Worm (Caenorhabditis elegans) whole organism, late embryonic: Measurements from ENCODE around the gene rpb-11.

Experiments used
- C08G9.2 ChIP-seq: sonication (generic microtip); optimal IDR thresholded peaks from 2 replicates; lab custom pipeline; 2016; ENCODE audit warnings: mild to moderate bottlenecking, missing genetic modification characterization, moderate library complexity, missing compliant biosample characterization
- F13H6.1 ChIP-seq: sonication (generic microtip); optimal IDR thresholded peaks from 2 replicates; lab custom pipeline; 2016; ENCODE audit warnings: missing genetic modification characterization, missing compliant biosample characterization
- K02D7.2 ChIP-seq: sonication (generic microtip); optimal IDR thresholded peaks from 2 replicates; lab custom pipeline; 2017; ENCODE audit warnings: mild to moderate bottlenecking, missing genetic modification characterization, missing compliant biosample characterization
- Y22D7AL.16 ChIP-seq: sonication (generic microtip); optimal IDR thresholded peaks from 2 replicates; lab custom pipeline; 2016; ENCODE audit warnings: missing genetic modification characterization, missing compliant biosample characterization
- ahr-1 ChIP-seq: sonication (generic microtip); optimal IDR thresholded peaks from 2 replicates; lab custom pipeline; 2016; ENCODE audit warnings: missing genetic modification characterization, missing compliant biosample characterization
- ceh-14 ChIP-seq: sonication (generic microtip); optimal IDR thresholded peaks from 2 replicates; lab custom pipeline; 2016; ENCODE audit warnings: missing genotype, missing genetic modification characterization, missing compliant biosample characterization
- ceh-18 ChIP-seq: sonication (generic microtip); optimal IDR thresholded peaks from 2 replicates; lab custom pipeline; 2016; ENCODE audit warnings: missing genetic modification characterization, missing compliant biosample characterization
- ceh-31 ChIP-seq: sonication (generic microtip); optimal IDR thresholded peaks from 2 replicates; lab custom pipeline; 2016; ENCODE audit warnings: missing genetic modification characterization, missing compliant biosample characterization
- ceh-34 ChIP-seq: sonication (generic microtip); optimal IDR thresholded peaks from 2 replicates; lab custom pipeline; 2016; ENCODE audit warnings: mild to moderate bottlenecking, missing genetic modification characterization, missing compliant biosample characterization
- ceh-48 ChIP-seq: sonication (generic microtip); optimal IDR thresholded peaks from 2 replicates; lab custom pipeline; 2016; ENCODE audit warnings: missing genetic modification characterization, inconsistent platforms, missing compliant biosample characterization
- dve-1 ChIP-seq: sonication (generic microtip); optimal IDR thresholded peaks from 2 replicates; lab custom pipeline; 2017; ENCODE audit warnings: antibody characterized with exemption, mild to moderate bottlenecking, missing genetic modification characterization, missing compliant biosample characterization
- elt-2 ChIP-seq: sonication (generic microtip); optimal IDR thresholded peaks from 2 replicates; lab custom pipeline; 2016; ENCODE audit warnings: missing genetic modification reagents, missing genetic modification characterization, missing compliant biosample characterization
- ets-4 ChIP-seq: sonication (generic microtip); optimal IDR thresholded peaks from 2 replicates; lab custom pipeline; 2016; ENCODE audit warnings: missing genetic modification characterization, missing compliant biosample characterization
- hlh-30 ChIP-seq: sonication (generic microtip); optimal IDR thresholded peaks from 2 replicates; lab custom pipeline; 2017; ENCODE audit warnings: antibody characterized with exemption, missing genetic modification characterization, missing compliant biosample characterization; ENCODE audit not compliant: insufficient read depth
- lim-6 ChIP-seq: sonication (generic microtip); optimal IDR thresholded peaks from 2 replicates; lab custom pipeline; 2016; ENCODE audit warnings: missing genetic modification characterization, missing compliant biosample characterization
- nfya-1 ChIP-seq: sonication (generic microtip); optimal IDR thresholded peaks from 2 replicates; lab custom pipeline; 2017; ENCODE audit warnings: missing genetic modification characterization, mild to moderate bottlenecking, missing compliant biosample characterization, antibody characterized with exemption, moderate library complexity
- pag-3 ChIP-seq: sonication (generic microtip); optimal IDR thresholded peaks from 2 replicates; lab custom pipeline; 2016; ENCODE audit warnings: missing compliant biosample characterization, missing genetic modification characterization, borderline replicate concordance
- pat-9 ChIP-seq: fragments of 200-800 bp; sonication (Bioruptor generic); optimal IDR thresholded peaks from 2 replicates; lab custom pipeline; 2018; ENCODE audit warnings: mild to moderate bottlenecking, missing genetic modification characterization, moderate library complexity, missing compliant biosample characterization
- pha-4 ChIP-seq: fragments of 150-350 bp; optimal IDR thresholded peaks from 2 replicates; lab custom pipeline; 2018; ENCODE audit warnings: missing biosample characterization, missing genetic modification reagents, missing genetic modification characterization
- pqm-1 ChIP-seq: sonication (generic microtip); optimal IDR thresholded peaks from 2 replicates; lab custom pipeline; 2016; ENCODE audit warnings: missing genetic modification characterization, missing compliant biosample characterization
- pros-1 ChIP-seq: fragments of 150-350 bp; optimal IDR thresholded peaks from 2 replicates; lab custom pipeline; 2014; ENCODE audit warnings: missing biosample characterization, missing genetic modification reagents, missing genetic modification characterization
- rnt-1 ChIP-seq: sonication (generic microtip); optimal IDR thresholded peaks from 2 replicates; lab custom pipeline; 2016; ENCODE audit warnings: missing genetic modification characterization, missing compliant biosample characterization
- sdc-2 ChIP-seq: sonication (generic microtip); optimal IDR thresholded peaks from 2 replicates; lab custom pipeline; 2016; ENCODE audit warnings: missing genotype, missing genetic modification characterization, missing compliant biosample characterization
- sox-2 ChIP-seq: fragments of 200-800 bp; sonication (Bioruptor generic); IDR thresholded peaks from 2 replicates; pipeline ENCODE4 v1.3.6; 2022; ENCODE audit warnings: missing genetic modification reagents, missing genetic modification characterization, missing compliant biosample characterization
- syd-9 ChIP-seq: sonication (generic microtip); optimal IDR thresholded peaks from 2 replicates; lab custom pipeline; 2016; ENCODE audit warnings: mild to moderate bottlenecking, missing genetic modification characterization, moderate library complexity, missing compliant biosample characterization
- tbx-2 ChIP-seq: sonication (generic microtip); optimal IDR thresholded peaks from 2 replicates; lab custom pipeline; 2016; ENCODE audit warnings: missing genetic modification characterization, missing compliant biosample characterization
- tbx-7 ChIP-seq: sonication (generic microtip); optimal IDR thresholded peaks from 2 replicates; lab custom pipeline; 2016; ENCODE audit warnings: missing genotype, missing genetic modification characterization, missing compliant biosample characterization
- unc-42 ChIP-seq: sonication (generic microtip); optimal IDR thresholded peaks from 2 replicates; lab custom pipeline; 2016; ENCODE audit warnings: missing genotype, missing genetic modification characterization, missing compliant biosample characterization
- unc-55 ChIP-seq: sonication (generic microtip); optimal IDR thresholded peaks from 2 replicates; lab custom pipeline; 2017; ENCODE audit warnings: missing biosample characterization, missing genetic modification reagents, missing genetic modification characterization
- ztf-16 ChIP-seq: sonication (generic microtip); optimal IDR thresholded peaks from 2 replicates; lab custom pipeline; 2017; ENCODE audit warnings: missing genetic modification characterization, missing compliant biosample characterization

rpb-11 gene

ce11 chrII:14037484-14038303, 22.2 kb upstream of the rpb-11 start:
- no peak for TF ChIP-seq ztf-16 (tag; lab: Kevin White, UChicago)
- peak; percentile 7 for TF ChIP-seq dve-1
- TF ChIP-seq, all 69 proteins: peak for 1

DNA sequence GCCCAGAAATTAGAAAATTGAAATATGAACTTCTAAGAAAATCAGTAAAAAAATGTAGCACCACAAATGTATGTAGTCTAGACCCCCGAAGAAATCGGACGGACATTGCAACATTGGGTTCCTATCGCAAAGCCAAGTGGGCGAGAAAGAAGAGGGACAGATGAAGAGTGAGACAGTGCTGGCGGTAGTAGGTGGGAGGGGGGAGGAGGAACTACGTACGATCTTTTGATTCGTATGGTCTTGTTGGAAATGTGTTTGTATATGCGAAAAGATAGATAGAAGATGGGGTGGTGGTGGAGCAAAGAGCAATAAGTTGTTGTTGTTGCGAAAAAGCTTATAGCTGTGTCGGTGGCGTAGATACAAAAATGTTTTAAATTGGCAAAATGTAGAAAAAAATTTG, 21.6 kb upstream of the rpb-11 start:
- peak; percentile 10 for TF ChIP-seq elt-2 (tag; lab: Kevin White, UChicago)
- peak; percentile 3 for TF ChIP-seq unc-55 (GFP tag; lab: Kevin White, UChicago)
- no peak for TF ChIP-seq tbx-7 (tag; lab: Kevin White, UChicago)
- TF ChIP-seq, all 69 proteins: peak for 2

- TF ChIP-seq unc-42 (tag; lab: Kevin White, UChicago) (no peak), tbx-2 (tag; lab: Kevin White, UChicago) (no peak), sox-2 (GFP tag; lab: Robert Waterston, UW) (no peak), Y22D7AL.16 (tag; lab: Kevin White, UChicago) (no peak), pha-4 (no peak), ceh-14 (tag; lab: Kevin White, UChicago) (no peak), sdc-2 (tag; lab: Kevin White, UChicago) (no peak)
- TF ChIP-seq, all 69 proteins: peak for 0
Measured at ce11 chrII:14039811-14040203, 20.1 kb upstream of the rpb-11 start.

ce11 chrII:14040204-14040842, 19.6 kb upstream of the rpb-11 start:
- peak; percentile 53 for TF ChIP-seq tbx-2 (tag; lab: Kevin White, UChicago)
- TF ChIP-seq pat-9 = peak; percentile 7
- TF ChIP-seq ceh-31 (tag; lab: Kevin White, UChicago) = peak; percentile 83
- no peak for TF ChIP-seq tbx-7 (tag; lab: Kevin White, UChicago)
- peak; percentile 67 for TF ChIP-seq rnt-1 (tag; lab: Kevin White, UChicago)
- TF ChIP-seq ceh-48 (tag; lab: Kevin White, UChicago) = no peak
- peak; percentile 36 for TF ChIP-seq ceh-14 (tag; lab: Kevin White, UChicago)
- peak; percentile 0 for TF ChIP-seq elt-2 (tag; lab: Kevin White, UChicago)
- TF ChIP-seq C08G9.2 (tag; lab: Kevin White, UChicago) = peak; percentile 14
- TF ChIP-seq pros-1 (tag; lab: Kevin White, UChicago) = peak; percentile 53
- peak; percentile 20 for TF ChIP-seq lim-6
- peak; percentile 46 for TF ChIP-seq ceh-34 (tag; lab: Kevin White, UChicago)
- TF ChIP-seq unc-55 (GFP tag; lab: Kevin White, UChicago) = peak; percentile 76
- no peak for TF ChIP-seq pag-3
- peak; percentile 78 for TF ChIP-seq unc-42 (tag; lab: Kevin White, UChicago)
- peak; percentile 62 for TF ChIP-seq nfya-1 (tag; lab: Kevin White, UChicago)
- peak; percentile 92 for TF ChIP-seq pqm-1 (tag; lab: Kevin White, UChicago)
- TF ChIP-seq ahr-1 = no peak
- peak; percentile 76 for TF ChIP-seq F13H6.1 (tag; lab: Kevin White, UChicago)
- peak; percentile 12 for TF ChIP-seq ets-4 (tag; lab: Kevin White, UChicago)
- TF ChIP-seq syd-9 (tag; lab: Kevin White, UChicago) = peak; percentile 15
- TF ChIP-seq Y22D7AL.16 (tag; lab: Kevin White, UChicago) = no peak
- TF ChIP-seq ceh-18 (tag; lab: Kevin White, UChicago) = peak; percentile 97
- peak; percentile 48 for TF ChIP-seq hlh-30 (tag; lab: Kevin White, UChicago)

ce11 chrII:14042836-14043604, 16.9 kb upstream of the rpb-11 start:
- TF ChIP-seq tbx-2 (tag; lab: Kevin White, UChicago) (peak; percentile 19), K02D7.2 (tag; lab: Kevin White, UChicago) (no peak), elt-2 (tag; lab: Kevin White, UChicago) (no peak), dve-1 (peak; percentile 6)
